Worm (Caenorhabditis elegans): Measurements from ENCODE around the gene fbxa-115.

- TF ChIP-seq unc-98 (GFP tag; IDR thresholded peaks at IDR 0.05) = no peak
- TF ChIP-seq rnt-1 (tag; optimal IDR thresholded peaks at IDR 0.05) = no peak
- no peak for TF ChIP-seq blmp-1 (tag; optimal IDR thresholded peaks at IDR 0.05)
- no peak for TF ChIP-seq ztf-4 (tag; optimal IDR thresholded peaks at IDR 0.05)
These were observed 33.7 kb downstream of the fbxa-115 start, which contains the start of gene F19B2.6 for ce11 chrV:20158223-20158622.

Measured in whole organism, L1 larva.